Worm (Caenorhabditis elegans) whole organism, L4/young adult: Measurements from ENCODE around the gene C01G6.4.

Source experiments
- W03F9.2 ChIP-seq: fragments of 150-350 bp; optimal IDR thresholded peaks from 2 replicates; lab custom pipeline; 2014; ENCODE audit warnings: missing biosample characterization, missing genetic modification characterization
- dao-5 ChIP-seq: sonication (generic microtip); optimal IDR thresholded peaks from 2 replicates; lab custom pipeline; 2016; ENCODE audit warnings: missing genotype, missing genetic modification characterization, moderate library complexity, missing compliant biosample characterization
- him-1 ChIP-seq: sonication (generic microtip); optimal IDR thresholded peaks from 2 replicates; lab custom pipeline; 2016; ENCODE audit warnings: missing genotype, missing genetic modification reagents, missing genetic modification characterization, missing compliant biosample characterization

The C01G6.4 gene

ce11 chrII:9261403-9261802 lies 11.4 kb downstream of the C01G6.4 start:
- TF ChIP-seq him-1 (no peak), dao-5 (tag; lab: Kevin White, UChicago) (no peak), W03F9.2 (no peak)

ce11 chrII:9260026-9260425 lies 12.8 kb downstream of the C01G6.4 start:
- no peak for TF ChIP-seq him-1
- TF ChIP-seq dao-5 (tag; lab: Kevin White, UChicago) = no peak
- TF ChIP-seq W03F9.2 = no peak

- TF ChIP-seq him-1 = no peak
- TF ChIP-seq W03F9.2 = no peak
- TF ChIP-seq dao-5 (tag; lab: Kevin White, UChicago) = no peak
These were observed 14.3 kb downstream of the C01G6.4 start for ce11 chrII:9258566-9258965.

ce11 chrII:9258034-9258556 lies 14.7 kb downstream of the C01G6.4 start:
- no peak for TF ChIP-seq dao-5 (tag; lab: Kevin White, UChicago)

- TF ChIP-seq W03F9.2 = no peak
- TF ChIP-seq dao-5 (tag; lab: Kevin White, UChicago) = no peak
- no peak for TF ChIP-seq him-1
These were observed 18.7 kb downstream of the C01G6.4 start, which contains the start of gene nlp-82 for ce11 chrII:9254187-9254586. Gene nlp-82 (minus strand): TSS chrII:9254287.

ce11 chrII:9251529-9251928 lies 21.3 kb downstream of the C01G6.4 start:
- no peak for TF ChIP-seq him-1
- no peak for TF ChIP-seq W03F9.2
- no peak for TF ChIP-seq dao-5 (tag; lab: Kevin White, UChicago)

ce11 chrII:9250422-9250821 lies 22.4 kb downstream of the C01G6.4 start, which contains the start of gene T26C5.4:
Gene T26C5.4 (minus strand): TSS chrII:9250522.
- TF ChIP-seq W03F9.2 = no peak
- no peak for TF ChIP-seq dao-5 (tag; lab: Kevin White, UChicago)
- no peak for TF ChIP-seq him-1

- no peak for TF ChIP-seq dao-5 (tag; lab: Kevin White, UChicago)
- TF ChIP-seq him-1 = no peak
- TF ChIP-seq W03F9.2 = no peak
These were observed 26.2 kb downstream of the C01G6.4 start, which contains the start of gene T26C5.5 for ce11 chrII:9246648-9247047. Gene T26C5.5 (minus strand): TSS chrII:9246748.

- TF ChIP-seq dao-5 (tag; lab: Kevin White, UChicago) (no peak), W03F9.2 (no peak), him-1 (no peak)
These were observed 30.0 kb downstream of the C01G6.4 start for ce11 chrII:9242804-9243203.

ce11 chrII:9241610-9242009 lies 31.2 kb downstream of the C01G6.4 start:
- TF ChIP-seq him-1 = no peak
- no peak for TF ChIP-seq dao-5 (tag; lab: Kevin White, UChicago)
- TF ChIP-seq W03F9.2 = no peak

ce11 chrII:9237719-9238118 lies 35.1 kb downstream of the C01G6.4 start:
- no peak for TF ChIP-seq dao-5 (tag; lab: Kevin White, UChicago)

- TF ChIP-seq W03F9.2 (no peak), him-1 (no peak), dao-5 (tag; lab: Kevin White, UChicago) (no peak)
These were observed 35.9 kb downstream of the C01G6.4 start for ce11 chrII:9236972-9237371.

- TF ChIP-seq dao-5 (tag; lab: Kevin White, UChicago) (no peak), W03F9.2 (no peak), him-1 (no peak)
These were observed 36.6 kb downstream of the C01G6.4 start, which contains the start of gene T26C5.3 for ce11 chrII:9236283-9236682. Gene T26C5.3 (plus strand): TSS chrII:9236583.

- TF ChIP-seq him-1 (no peak), W03F9.2 (no peak), dao-5 (tag; lab: Kevin White, UChicago) (no peak)
These were observed 39.0 kb downstream of the C01G6.4 start for ce11 chrII:9233813-9234212.

- TF ChIP-seq dao-5 (tag; lab: Kevin White, UChicago) (no peak), W03F9.2 (no peak), him-1 (no peak)
These were observed 39.9 kb downstream of the C01G6.4 start, which contains the start of gene T26C5.2 for ce11 chrII:9232923-9233322. Gene T26C5.2 (plus strand): TSS chrII:9233223.

- TF ChIP-seq dao-5 (tag; lab: Kevin White, UChicago) (no peak), W03F9.2 (no peak), him-1 (no peak)
These were observed 40.3 kb downstream of the C01G6.4 start for ce11 chrII:9232493-9232892.
